Fruit fly (Drosophila melanogaster) Kc167 (cell line): Measurements from ENCODE around the gene Adar.

Experiments
- Myc ChIP-seq: fragments of >200 bp; optimal IDR thresholded peaks from 2 replicates; lab custom pipeline; 2017; ENCODE audit warnings: missing external identifiers
- h ChIP-seq: fragments of >200 bp; optimal IDR thresholded peaks from 3 replicates; lab custom pipeline; 2018; ENCODE audit warnings: missing external identifiers
- insv ChIP-seq: fragments of >200 bp; optimal IDR thresholded peaks from 3 replicates; lab custom pipeline; 2018; ENCODE audit warnings: missing external identifiers
- psq ChIP-seq: fragments of >200 bp; optimal IDR thresholded peaks from 2 replicates; lab custom pipeline; 2017; ENCODE audit warnings: missing external identifiers
- ttk ChIP-seq: sonication (Bioruptor generic); optimal IDR thresholded peaks from 2 replicates; lab custom pipeline; 2017; ENCODE audit warnings: missing external identifiers

DNA sequence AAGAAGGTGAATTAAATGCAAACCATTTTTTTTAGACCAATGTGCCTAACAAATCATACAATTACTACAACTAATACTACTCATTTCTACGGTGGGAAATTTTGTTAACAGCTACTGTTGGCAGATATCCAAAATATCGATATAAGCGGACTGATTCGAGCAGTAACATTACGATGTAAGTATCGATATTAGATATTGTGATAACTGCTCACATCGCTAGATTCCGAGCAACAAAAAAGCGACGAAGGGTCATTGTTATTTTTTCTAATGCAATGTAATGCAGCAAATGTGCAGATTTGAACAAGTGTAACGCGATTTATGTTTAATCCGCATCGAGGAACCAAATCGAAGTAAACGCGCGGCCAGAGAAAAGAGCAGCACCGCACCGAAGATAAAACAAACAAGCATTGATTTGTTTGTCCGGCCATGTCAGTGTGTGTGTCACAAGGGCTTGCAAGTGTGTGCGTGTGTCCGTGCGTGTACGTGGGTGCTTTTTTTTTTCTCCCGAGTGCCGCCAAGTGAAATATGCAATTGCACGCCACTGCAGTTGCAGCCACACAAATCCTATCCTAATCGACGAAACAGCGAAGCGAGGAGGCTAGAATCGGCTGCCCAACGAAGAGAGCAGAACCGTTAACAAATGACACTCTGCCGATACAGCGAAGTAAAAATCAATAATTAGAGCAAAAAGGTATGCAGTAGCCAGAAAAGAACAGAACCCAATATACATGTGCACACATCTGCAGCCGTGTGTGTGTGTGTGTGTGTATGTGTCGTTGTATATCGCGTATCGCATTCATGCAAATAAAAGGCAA is at the start of gene Adar, which contains the start of gene prage:
- no peak for TF ChIP-seq Myc (lab: Kevin White, UChicago)
- no peak for TF ChIP-seq ttk (lab: Kevin White, UChicago)
- TF ChIP-seq psq (lab: Kevin White, UChicago): no peak
- TF ChIP-seq insv (lab: Kevin White, UChicago): no peak
- TF ChIP-seq h (lab: Kevin White, UChicago): no peak
